Worm (Caenorhabditis elegans) whole organism, L3 larva: ENCODE data around the gene egl-26.

Experiments
- ama-1 ChIP-seq: fragments of 150-350 bp; optimal IDR thresholded peaks from 2 replicates; lab custom pipeline; 2018
- ceh-9 ChIP-seq: sonication (generic microtip); optimal IDR thresholded peaks from 2 replicates; lab custom pipeline; 2018; ENCODE audit warnings: missing biosample characterization, missing genetic modification characterization
- elt-2 ChIP-seq: sonication (generic microtip); optimal IDR thresholded peaks from 2 replicates; lab custom pipeline; 2016; ENCODE audit warnings: missing genetic modification reagents, mild to moderate bottlenecking, missing genetic modification characterization, missing compliant biosample characterization
- fkh-10 ChIP-seq: sonication (generic microtip); optimal IDR thresholded peaks from 2 replicates; lab custom pipeline; 2017; ENCODE audit warnings: missing biosample characterization, missing genetic modification reagents, missing genetic modification characterization
- fos-1 ChIP-seq: fragments of 150-350 bp; optimal IDR thresholded peaks from 2 replicates; lab custom pipeline; 2014; ENCODE audit warnings: missing biosample characterization, missing genetic modification characterization
- lin-15B ChIP-seq: fragments of 150-350 bp; optimal IDR thresholded peaks from 2 replicates; lab custom pipeline; 2014; ENCODE audit warnings: missing biosample characterization, missing genetic modification characterization
- nhr-12 ChIP-seq: fragments of 150-350 bp; optimal IDR thresholded peaks from 2 replicates; lab custom pipeline; 2014; ENCODE audit warnings: missing biosample characterization, missing genetic modification characterization
- nhr-76 ChIP-seq: fragments of 150-350 bp; sonication (generic microtip); optimal IDR thresholded peaks from 5 replicates; lab custom pipeline; 2014; ENCODE audit warnings: missing biosample characterization, missing genetic modification characterization
- skn-1 ChIP-seq: fragments of 150-350 bp; optimal IDR thresholded peaks from 2 replicates; lab custom pipeline; 2014; ENCODE audit warnings: missing biosample characterization, missing genetic modification characterization
- zag-1 ChIP-seq: fragments of 150-350 bp; optimal IDR thresholded peaks from 2 replicates; lab custom pipeline; 2014; ENCODE audit warnings: missing biosample characterization, missing genetic modification characterization
- ztf-4 ChIP-seq: fragments of 150-350 bp; optimal IDR thresholded peaks from 2 replicates; lab custom pipeline; 2014; ENCODE audit warnings: missing biosample characterization, missing genetic modification characterization

ce11 chrII:101176-101575, 31.7 kb downstream of the egl-26 start:
- TF ChIP-seq nhr-76 (no peak), fkh-10 (no peak), ztf-4 (tag; lab: Kevin White, UChicago) (no peak), zag-1 (tag; lab: Kevin White, UChicago) (no peak), fos-1 (no peak), ceh-9 (tag; lab: Kevin White, UChicago) (no peak), lin-15B (tag; lab: Kevin White, UChicago) (no peak), nhr-12 (no peak), skn-1 (no peak), elt-2 (tag; lab: Kevin White, UChicago) (no peak), ama-1 (lab: Kevin White, UChicago) (no peak)
